Worm (Caenorhabditis elegans): ENCODE data around the gene cyp-14A2.

DNA sequence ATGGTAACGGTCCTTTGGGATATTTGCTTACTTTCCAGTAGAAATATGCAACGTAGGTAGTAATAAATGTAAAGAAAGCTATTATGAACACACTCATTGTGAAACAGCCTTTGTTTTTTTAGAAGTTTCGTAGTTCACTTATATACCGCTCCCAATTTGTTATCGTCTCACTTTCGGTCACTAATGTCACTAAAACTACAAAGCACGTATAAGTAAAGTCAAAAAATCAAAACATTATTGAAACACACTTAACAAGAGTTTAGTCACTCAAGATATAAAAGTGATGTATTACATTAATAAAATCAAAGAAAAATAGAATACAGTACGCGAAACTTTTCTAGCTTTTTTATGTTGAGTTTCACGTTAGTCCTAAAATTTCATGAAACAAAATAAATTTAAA, 4.6 kb upstream of the cyp-14A2 start, which contains the start of gene cyp-14A3:
- TF ChIP-seq ama-1 (optimal IDR thresholded peaks at IDR 0.05): no peak
- TF ChIP-seq scrt-1 (GFP tag; IDR thresholded peaks at IDR 0.05): no peak
- TF ChIP-seq hmg-4 (GFP tag; optimal IDR thresholded peaks at IDR 0.05): no peak
- TF ChIP-seq ceh-13 (GFP tag; optimal IDR thresholded peaks at IDR 0.05): no peak
- TF ChIP-seq pes-1 (GFP tag; IDR thresholded peaks at IDR 0.05): no peak

Data from whole organism, early embryonic.